Fruit fly (Drosophila melanogaster): ENCODE results near the gene CG8420.
A peak's percentile ranks its signal among the peaks of the same experiment; 100 is the strongest.

DNA sequence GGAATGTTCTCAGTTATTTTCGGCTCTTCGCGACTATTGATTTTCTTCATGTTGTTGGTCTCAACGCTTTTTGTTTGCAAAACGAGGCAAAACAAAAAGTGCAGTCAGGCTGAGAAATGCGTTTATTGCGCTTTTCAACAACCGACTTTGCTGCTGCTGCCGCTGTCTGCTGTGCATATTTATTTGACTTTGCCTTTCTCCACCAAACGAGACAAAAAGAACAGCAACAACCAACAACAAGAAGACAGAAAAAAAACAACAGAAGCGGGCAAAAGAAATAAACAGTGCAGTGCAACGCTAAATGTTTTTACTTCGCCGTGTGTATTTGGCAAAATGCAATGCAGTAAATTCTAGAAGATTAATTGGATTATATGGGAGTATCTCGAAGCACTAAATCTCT is 24.1 kb upstream of the CG8420 start:
- no peak for TF ChIP-seq CG12768 (GFP tag; optimal IDR thresholded peaks at IDR 0.05)
- no peak for TF ChIP-seq pad (GFP tag; optimal IDR thresholded peaks at IDR 0.05)
- TF ChIP-seq kay (GFP tag; ENCODE audit: borderline replicate concordance): no peak
- no peak for TF ChIP-seq CG7045 (GFP tag; optimal IDR thresholded peaks at IDR 0.05)
- TF ChIP-seq Hr96 (GFP tag; optimal IDR thresholded peaks at IDR 0.05): no peak
- TF ChIP-seq bab1 (GFP tag; optimal IDR thresholded peaks at IDR 0.05): no peak
- TF ChIP-seq Mnt (GFP tag; optimal IDR thresholded peaks at IDR 0.05): no peak
- TF ChIP-seq CG33017 (tag; optimal IDR thresholded peaks at IDR 0.05): no peak
- TF ChIP-seq CG7101 (tag; optimal IDR thresholded peaks at IDR 0.05): no peak
- TF ChIP-seq CG11617 (GFP tag; optimal IDR thresholded peaks at IDR 0.05): no peak
- no peak for TF ChIP-seq ovo (GFP tag; optimal IDR thresholded peaks at IDR 0.05)
- TF ChIP-seq tj (GFP tag; optimal IDR thresholded peaks at IDR 0.05): peak; percentile 71
- no peak for TF ChIP-seq toe (GFP tag; optimal IDR thresholded peaks at IDR 0.05)

Measured in whole organism, adult.